Worm (Caenorhabditis elegans) whole organism, early embryonic: ENCODE data around the gene C04A2.15.

Experiments used
- B0310.2 ChIP-seq: sonication (generic microtip); optimal IDR thresholded peaks from 2 replicates; lab custom pipeline; 2016; ENCODE audit warnings: mild to moderate bottlenecking, missing genetic modification characterization, missing compliant biosample characterization
- F13C5.2 ChIP-seq: sonication (generic microtip); optimal IDR thresholded peaks from 2 replicates; lab custom pipeline; 2017; ENCODE audit warnings: mild to moderate bottlenecking, missing genetic modification characterization, inconsistent platforms, missing compliant biosample characterization
- aly-1 ChIP-seq: sonication (generic microtip); optimal IDR thresholded peaks from 2 replicates; lab custom pipeline; 2016; ENCODE audit warnings: missing genetic modification characterization, missing compliant biosample characterization
- ama-1 ChIP-seq: fragments of 150-350 bp; optimal IDR thresholded peaks from 2 replicates; lab custom pipeline; 2014
- ceh-13 ChIP-seq: fragments of 200-800 bp; sonication (Bioruptor generic); optimal IDR thresholded peaks from 2 replicates; lab custom pipeline; 2018; ENCODE audit warnings: mild to moderate bottlenecking, missing genetic modification characterization, missing compliant biosample characterization
- ceh-36 ChIP-seq: sonication (generic microtip); optimal IDR thresholded peaks from 2 replicates; lab custom pipeline; 2016; ENCODE audit warnings: missing genetic modification characterization, inconsistent platforms, missing compliant biosample characterization
- ets-7 ChIP-seq: sonication (generic microtip); optimal IDR thresholded peaks from 2 replicates; lab custom pipeline; 2016; ENCODE audit warnings: missing genotype, missing genetic modification characterization, missing compliant biosample characterization
- flt-1 ChIP-seq: fragments of 200-800 bp; sonication (Bioruptor generic); IDR thresholded peaks from 2 replicates; pipeline ENCODE4 v1.3.6; 2022; ENCODE audit warnings: missing genetic modification characterization, missing compliant biosample characterization
- hmbx-1 ChIP-seq: sonication (generic microtip); optimal IDR thresholded peaks from 2 replicates; lab custom pipeline; 2016; ENCODE audit warnings: mild to moderate bottlenecking, missing genetic modification characterization, missing compliant biosample characterization
- hmg-4 ChIP-seq: fragments of 200-800 bp; sonication (Bioruptor generic); optimal IDR thresholded peaks from 2 replicates; lab custom pipeline; 2018; ENCODE audit warnings: mild to moderate bottlenecking, missing genetic modification characterization, missing compliant biosample characterization
- hnd-1 ChIP-seq: sonication (generic microtip); optimal IDR thresholded peaks from 2 replicates; lab custom pipeline; 2016; ENCODE audit warnings: missing genetic modification characterization, missing compliant biosample characterization
- pes-1 ChIP-seq: fragments of 200-800 bp; sonication (Bioruptor generic); IDR thresholded peaks from 2 replicates; pipeline ENCODE4 v1.3.6; 2022; ENCODE audit warnings: missing genetic modification reagents, missing genetic modification characterization, missing compliant biosample characterization
- scrt-1 ChIP-seq: fragments of 200-800 bp; sonication (Bioruptor generic); IDR thresholded peaks from 2 replicates; pipeline ENCODE4 v1.3.6; 2022; ENCODE audit warnings: missing genetic modification characterization, missing compliant biosample characterization
- sea-1 ChIP-seq: fragments of 200-800 bp; sonication (Bioruptor generic); conservative IDR thresholded peaks from 2 replicates; pipeline ENCODE4 v1.3.6; 2022; ENCODE audit warnings: missing genetic modification characterization, missing compliant biosample characterization
- tbx-11 ChIP-seq: fragments of 200-800 bp; sonication (Bioruptor generic); IDR thresholded peaks from 2 replicates; pipeline ENCODE4 v1.3.6; 2022; ENCODE audit warnings: missing genetic modification characterization, missing compliant biosample characterization
- tbx-37 ChIP-seq: fragments of 200-800 bp; sonication (Bioruptor generic); conservative IDR thresholded peaks from 2 replicates; pipeline ENCODE4 v1.3.6; 2022; ENCODE audit warnings: missing genetic modification reagents, missing genetic modification characterization, missing compliant biosample characterization
- tra-4 ChIP-seq: sonication (generic microtip); optimal IDR thresholded peaks from 2 replicates; lab custom pipeline; 2017; ENCODE audit warnings: missing genetic modification characterization, missing compliant biosample characterization

The C04A2.15 gene

DNA sequence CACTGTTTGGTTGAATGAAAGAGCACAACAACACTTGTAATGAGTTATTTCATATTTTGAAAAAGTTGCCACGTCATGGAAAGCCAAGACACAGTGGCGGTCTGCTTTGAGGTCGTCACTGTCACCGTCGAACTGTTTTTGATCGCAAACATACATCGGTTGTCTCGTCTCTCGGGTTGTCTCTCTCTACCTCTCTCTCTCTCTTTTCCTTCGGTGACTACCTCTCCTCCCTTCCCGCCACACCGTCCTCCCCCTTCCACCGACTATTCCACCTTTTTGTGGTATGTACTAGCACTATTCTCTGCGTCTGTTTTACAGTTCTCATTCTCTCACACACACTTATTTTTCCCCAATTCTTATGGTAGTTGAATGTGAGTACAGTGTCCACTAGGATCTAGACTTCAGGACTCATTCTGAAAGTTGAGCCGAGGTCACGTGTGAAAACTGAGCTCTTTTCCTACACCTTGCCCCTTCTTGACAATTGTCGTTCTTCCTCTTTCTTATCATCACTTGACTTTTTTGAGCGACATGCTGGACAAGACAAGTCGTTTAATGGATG, 18.2 kb upstream of the C04A2.15 start:
- TF ChIP-seq tbx-37 (GFP tag; lab: Robert Waterston, UW) (no peak), flt-1 (GFP tag; lab: Robert Waterston, UW) (no peak), aly-1 (tag; lab: Kevin White, UChicago) (peak; percentile 7), hmbx-1 (tag; lab: Kevin White, UChicago) (no peak), scrt-1 (no peak), sea-1 (GFP tag; lab: Robert Waterston, UW) (no peak), B0310.2 (tag; lab: Kevin White, UChicago) (no peak), tra-4 (no peak), ceh-36 (tag; lab: Kevin White, UChicago) (peak; percentile 69)

DNA sequence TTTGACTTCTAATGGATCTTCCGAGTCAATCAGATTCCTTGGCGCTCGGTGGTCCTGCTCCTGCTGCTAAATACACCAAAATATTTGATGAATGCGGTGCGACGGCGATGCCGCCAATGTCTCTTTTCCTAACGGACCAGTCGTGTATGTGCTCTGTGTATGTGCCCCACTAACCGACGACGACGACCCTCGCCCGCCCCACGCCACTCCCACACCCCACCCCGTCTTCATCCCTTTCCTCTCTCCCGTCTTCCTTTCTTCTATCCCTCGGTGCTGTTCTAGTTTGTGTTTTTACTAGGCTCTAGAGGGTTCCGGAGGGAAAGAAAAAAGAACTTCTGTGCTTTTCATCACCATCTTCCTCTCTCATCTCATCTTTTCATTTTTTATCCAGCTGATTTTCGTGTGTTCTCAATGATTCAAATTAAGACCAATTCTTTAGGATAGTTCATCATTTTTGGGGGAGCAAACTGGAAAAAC, 17.4 kb upstream of the C04A2.15 start, which contains the start of gene egl-27:
TSS of gene egl-27 (plus strand) at position 427 of the 477 bp plus-strand sequence.
- TF ChIP-seq sea-1 (GFP tag; lab: Robert Waterston, UW) (peak; percentile 69; the same call in 1 of the 2 replicates), tbx-11 (GFP tag; lab: Robert Waterston, UW) (no peak)

DNA sequence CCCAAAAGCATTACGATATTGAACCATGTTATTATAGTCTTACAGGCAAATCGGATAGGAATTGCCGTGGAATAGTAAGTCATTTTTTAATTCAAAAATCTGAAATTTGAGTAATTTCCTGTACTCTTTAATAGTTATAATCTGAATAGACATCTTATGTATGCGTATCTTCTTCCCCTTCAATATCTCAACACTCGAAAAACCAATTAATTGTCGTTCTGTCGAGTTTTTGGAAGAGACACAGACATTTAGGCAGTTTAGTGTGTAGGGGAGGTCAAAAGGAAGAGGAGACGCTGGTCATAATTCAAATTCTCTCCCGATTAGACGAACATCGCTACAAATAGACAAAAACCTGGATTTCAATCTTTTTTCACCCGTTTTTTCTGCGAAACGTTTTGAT, 16.5 kb upstream of the C04A2.15 start:
- TF ChIP-seq flt-1 (GFP tag; lab: Robert Waterston, UW) (0 out of 2 replicates have a peak, but pooled peaks have one; percentile 30), pes-1 (no peak)

DNA sequence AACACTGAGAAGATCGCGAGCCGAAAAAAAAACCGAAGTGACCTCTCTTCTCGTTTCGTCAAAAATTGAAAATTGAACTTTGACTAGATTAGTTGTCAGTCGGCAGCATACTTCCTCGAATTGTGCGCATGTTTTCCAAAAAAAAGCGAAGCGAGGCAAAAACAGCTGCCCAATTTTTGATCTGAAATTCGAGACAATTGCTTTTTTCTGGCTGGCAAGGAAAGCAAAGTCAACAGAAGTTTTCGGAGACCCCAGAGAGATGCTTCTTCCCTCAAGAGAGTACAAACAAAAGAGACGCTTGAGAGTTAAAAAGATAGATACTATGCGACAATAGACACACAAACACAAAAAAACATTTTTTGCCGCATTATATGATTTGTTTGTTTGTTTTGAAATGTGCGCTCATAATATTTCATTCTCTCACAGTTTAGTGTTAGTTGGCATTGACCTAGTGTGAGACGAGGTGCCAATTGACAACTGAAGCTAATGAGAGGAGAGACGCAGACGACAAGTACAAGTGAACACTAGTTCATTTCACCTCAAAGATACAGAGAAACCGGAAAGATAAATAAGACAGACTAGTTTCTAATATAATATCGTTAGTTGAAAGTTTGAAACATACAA, 16.0 kb upstream of the C04A2.15 start:
- TF ChIP-seq ceh-36 (tag; lab: Kevin White, UChicago): no peak
- TF ChIP-seq scrt-1: no peak
- TF ChIP-seq F13C5.2 (tag; lab: Kevin White, UChicago): no peak
- TF ChIP-seq tra-4: no peak
- no peak for TF ChIP-seq ets-7 (tag; lab: Kevin White, UChicago)
- TF ChIP-seq ama-1: no peak
- TF ChIP-seq sea-1 (GFP tag; lab: Robert Waterston, UW): no peak
- no peak for TF ChIP-seq tbx-37 (GFP tag; lab: Robert Waterston, UW)
- no peak for TF ChIP-seq hmbx-1 (tag; lab: Kevin White, UChicago)
- no peak for TF ChIP-seq pes-1
- TF ChIP-seq ceh-13 (GFP tag; lab: Kevin White, UChicago): no peak
- no peak for TF ChIP-seq hmg-4 (GFP tag; lab: Kevin White, UChicago)
- no peak for TF ChIP-seq B0310.2 (tag; lab: Kevin White, UChicago)

DNA sequence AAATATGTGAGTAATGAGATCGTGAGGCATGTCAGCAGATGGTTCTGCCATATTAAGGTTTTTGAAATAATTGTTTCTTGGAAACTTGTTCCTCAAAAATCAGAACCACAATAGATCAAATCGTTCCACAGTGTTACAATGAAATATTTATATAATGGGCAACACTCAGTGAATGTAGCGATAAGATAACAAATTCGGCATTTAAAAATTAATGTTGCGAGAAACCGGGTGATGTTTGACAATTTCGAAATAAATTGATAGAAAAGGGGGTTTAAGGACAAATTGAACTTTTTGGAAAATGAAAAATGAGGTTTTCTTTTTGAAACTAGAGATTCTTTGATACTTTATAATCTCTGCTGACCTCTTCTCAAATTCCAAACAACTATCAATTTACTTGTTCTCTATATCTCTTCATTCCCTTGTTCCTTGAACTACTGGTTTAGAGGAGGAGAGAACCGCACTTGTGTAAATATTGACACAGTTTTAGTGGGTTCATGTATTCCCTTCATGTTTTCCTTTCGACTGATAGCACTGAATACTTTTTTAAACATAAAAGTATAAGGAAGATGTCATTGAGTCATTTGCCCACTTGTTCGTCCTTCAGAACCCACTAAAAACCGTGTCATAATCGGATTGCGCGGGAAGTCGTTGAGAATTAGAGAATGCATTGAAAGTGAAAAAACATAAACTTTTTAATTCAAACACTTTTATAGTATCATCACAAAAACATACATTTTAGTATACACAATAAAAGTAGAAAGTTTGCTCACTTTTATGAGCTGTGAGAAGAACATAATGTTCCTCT, 15.1 kb upstream of the C04A2.15 start:
- TF ChIP-seq tbx-37 (GFP tag; lab: Robert Waterston, UW): no peak
- no peak for TF ChIP-seq ceh-36 (tag; lab: Kevin White, UChicago)
- no peak for TF ChIP-seq scrt-1
- no peak for TF ChIP-seq aly-1 (tag; lab: Kevin White, UChicago)
- no peak for TF ChIP-seq pes-1
- no peak for TF ChIP-seq ets-7 (tag; lab: Kevin White, UChicago)
- TF ChIP-seq tra-4: no peak
- no peak for TF ChIP-seq tbx-11 (GFP tag; lab: Robert Waterston, UW)
- no peak for TF ChIP-seq F13C5.2 (tag; lab: Kevin White, UChicago)
- TF ChIP-seq hnd-1: no peak
- TF ChIP-seq sea-1 (GFP tag; lab: Robert Waterston, UW): no peak

DNA sequence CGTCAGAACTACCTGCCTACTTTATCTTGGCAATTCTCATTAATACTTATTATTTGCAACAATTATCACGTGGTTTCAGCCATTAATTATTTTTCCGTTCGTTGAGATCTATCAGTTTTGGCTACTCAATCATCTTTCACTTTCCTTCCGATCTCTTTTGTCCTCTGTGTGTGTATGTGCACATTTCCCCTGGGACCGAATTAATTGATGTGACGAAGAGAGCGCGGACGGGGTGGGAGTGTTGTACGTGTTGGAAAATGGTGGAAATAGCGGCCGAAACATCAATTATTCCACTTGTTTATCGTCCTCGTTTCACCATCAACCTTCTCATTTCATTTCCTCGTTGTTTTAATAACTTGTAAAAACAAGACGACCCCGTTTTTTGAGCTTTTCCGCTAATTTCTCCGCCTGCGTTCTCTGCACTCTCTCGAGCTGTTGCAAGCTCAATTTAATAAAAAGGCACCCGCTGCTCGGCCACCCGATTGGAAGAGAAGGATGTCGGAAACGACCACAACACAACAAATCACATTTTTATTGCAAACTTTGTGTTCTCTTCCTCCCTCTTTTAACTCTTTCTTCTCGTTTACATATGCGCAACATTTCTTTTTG, 13.7 kb upstream of the C04A2.15 start:
- TF ChIP-seq hmg-4 (GFP tag; lab: Kevin White, UChicago): peak; percentile 19
- TF ChIP-seq hnd-1: no peak
- no peak for TF ChIP-seq tbx-11 (GFP tag; lab: Robert Waterston, UW)

DNA sequence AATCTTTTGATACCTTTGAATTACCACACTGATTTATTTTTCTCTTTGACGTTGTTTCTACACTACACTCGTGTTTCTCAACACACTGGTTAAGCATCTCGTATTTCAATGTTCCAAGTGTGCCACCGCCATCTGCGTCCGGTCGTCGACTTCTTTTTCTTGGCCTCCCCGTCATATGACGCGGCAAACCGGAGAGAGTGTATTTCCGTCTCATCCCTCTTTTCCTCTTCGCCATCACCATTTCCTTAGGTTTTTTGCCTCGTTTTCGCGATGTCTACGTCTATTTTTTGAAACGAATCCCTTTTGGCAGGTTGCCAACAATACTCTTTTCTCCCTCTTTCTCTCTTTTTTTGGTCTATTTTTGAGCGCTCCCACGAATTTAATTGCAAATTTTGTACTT, 13.1 kb upstream of the C04A2.15 start:
- TF ChIP-seq ceh-36 (tag; lab: Kevin White, UChicago): peak; percentile 40
- no peak for TF ChIP-seq B0310.2 (tag; lab: Kevin White, UChicago)

DNA sequence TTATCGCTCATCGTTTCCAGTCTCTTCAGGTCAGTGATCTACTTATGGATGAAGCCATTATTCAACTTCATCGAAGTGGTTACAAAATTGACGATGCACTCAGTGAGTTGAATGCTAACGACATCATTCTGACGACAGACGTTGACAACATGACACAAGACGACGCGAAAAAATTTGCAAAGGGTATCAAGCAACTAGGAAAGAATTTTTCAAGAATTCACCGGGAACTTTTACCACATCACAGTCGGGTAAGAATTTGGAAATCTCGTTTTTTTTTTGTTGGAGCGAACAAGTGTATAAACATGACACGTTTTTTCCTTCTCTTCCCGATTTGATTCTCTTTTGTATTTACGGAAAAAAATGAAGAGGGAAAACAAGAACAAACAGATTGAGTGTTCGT, 11.4 kb upstream of the C04A2.15 start:
- TF ChIP-seq pes-1: no peak
- no peak for TF ChIP-seq ceh-36 (tag; lab: Kevin White, UChicago)
- TF ChIP-seq ama-1: no peak
- no peak for TF ChIP-seq aly-1 (tag; lab: Kevin White, UChicago)
- no peak for TF ChIP-seq ets-7 (tag; lab: Kevin White, UChicago)
- no peak for TF ChIP-seq tbx-37 (GFP tag; lab: Robert Waterston, UW)
- TF ChIP-seq hmbx-1 (tag; lab: Kevin White, UChicago): no peak
- no peak for TF ChIP-seq hnd-1
- no peak for TF ChIP-seq ceh-13 (GFP tag; lab: Kevin White, UChicago)
